Worm (Caenorhabditis elegans) whole organism, L4/young adult: ENCODE data around the gene srbc-14.

Experiments used
- W03F9.2 ChIP-seq: fragments of 150-350 bp; optimal IDR thresholded peaks from 2 replicates; lab custom pipeline; 2014; ENCODE audit warnings: missing biosample characterization, missing genetic modification characterization
- dao-5 ChIP-seq: sonication (generic microtip); optimal IDR thresholded peaks from 2 replicates; lab custom pipeline; 2016; ENCODE audit warnings: missing genotype, missing genetic modification characterization, moderate library complexity, missing compliant biosample characterization
- him-1 ChIP-seq: sonication (generic microtip); optimal IDR thresholded peaks from 2 replicates; lab custom pipeline; 2016; ENCODE audit warnings: missing genotype, missing genetic modification reagents, missing genetic modification characterization, missing compliant biosample characterization

- TF ChIP-seq dao-5 (no peak), W03F9.2 (no peak), him-1 (tag; lab: Kevin White, UChicago) (no peak)
These were observed at the start of gene srbc-14 for ce11 chrV:17071578-17071977.
